Worm (Caenorhabditis elegans) whole organism, late embryonic: ENCODE data around the gene ztf-27.

Source experiments
- C38D4.7 ChIP-seq: fragments of 200-800 bp; sonication (Bioruptor generic); optimal IDR thresholded peaks from 2 replicates; lab custom pipeline; 2018; ENCODE audit warnings: mild to moderate bottlenecking, missing genetic modification characterization, moderate library complexity, missing compliant biosample characterization
- F13H6.1 ChIP-seq: sonication (generic microtip); optimal IDR thresholded peaks from 2 replicates; lab custom pipeline; 2016; ENCODE audit warnings: missing genetic modification characterization, missing compliant biosample characterization
- K02D7.2 ChIP-seq: sonication (generic microtip); optimal IDR thresholded peaks from 2 replicates; lab custom pipeline; 2017; ENCODE audit warnings: mild to moderate bottlenecking, missing genetic modification characterization, missing compliant biosample characterization
- K09A11.1 ChIP-seq: sonication (generic microtip); optimal IDR thresholded peaks from 2 replicates; lab custom pipeline; 2017; ENCODE audit warnings: antibody characterized with exemption, mild to moderate bottlenecking, missing genetic modification characterization, missing compliant biosample characterization; ENCODE audit not compliant: insufficient read depth
- T23F11.4 ChIP-seq: fragments of 200-800 bp; sonication (Bioruptor generic); optimal IDR thresholded peaks from 2 replicates; lab custom pipeline; 2018; ENCODE audit warnings: mild to moderate bottlenecking, missing genetic modification characterization, missing compliant biosample characterization
- ahr-1 ChIP-seq: sonication (generic microtip); optimal IDR thresholded peaks from 2 replicates; lab custom pipeline; 2016; ENCODE audit warnings: missing genetic modification characterization, missing compliant biosample characterization
- ama-1 ChIP-seq: fragments of 150-350 bp; optimal IDR thresholded peaks from 2 replicates; lab custom pipeline; 2014
- ceh-14 ChIP-seq: sonication (generic microtip); optimal IDR thresholded peaks from 2 replicates; lab custom pipeline; 2016; ENCODE audit warnings: missing genotype, missing genetic modification characterization, missing compliant biosample characterization
- ceh-2 ChIP-seq: sonication (generic microtip); optimal IDR thresholded peaks from 2 replicates; lab custom pipeline; 2016; ENCODE audit warnings: missing genotype, missing genetic modification characterization, missing compliant biosample characterization
- ceh-31 ChIP-seq: sonication (generic microtip); optimal IDR thresholded peaks from 2 replicates; lab custom pipeline; 2016; ENCODE audit warnings: missing genetic modification characterization, missing compliant biosample characterization
- ceh-45 ChIP-seq: fragments of 200-800 bp; sonication (Bioruptor generic); IDR thresholded peaks from 2 replicates; pipeline ENCODE4 v1.3.6; 2022; ENCODE audit warnings: missing genetic modification reagents, missing genetic modification characterization, missing compliant biosample characterization
- ceh-48 ChIP-seq: sonication (generic microtip); optimal IDR thresholded peaks from 2 replicates; lab custom pipeline; 2016; ENCODE audit warnings: missing genetic modification characterization, inconsistent platforms, missing compliant biosample characterization
- ceh-6 ChIP-seq: fragments of 200-800 bp; sonication (Bioruptor generic); optimal IDR thresholded peaks from 2 replicates; lab custom pipeline; 2018; ENCODE audit warnings: mild to moderate bottlenecking, missing genetic modification characterization, missing compliant biosample characterization
- ceh-9 ChIP-seq: sonication (generic microtip); optimal IDR thresholded peaks from 2 replicates; lab custom pipeline; 2016; ENCODE audit warnings: mild to moderate bottlenecking, missing genetic modification characterization, inconsistent platforms, missing compliant biosample characterization
- dve-1 ChIP-seq: sonication (generic microtip); optimal IDR thresholded peaks from 2 replicates; lab custom pipeline; 2017; ENCODE audit warnings: antibody characterized with exemption, mild to moderate bottlenecking, missing genetic modification characterization, missing compliant biosample characterization
- elt-4 ChIP-seq: sonication (generic microtip); optimal IDR thresholded peaks from 2 replicates; lab custom pipeline; 2016; ENCODE audit warnings: missing genetic modification characterization, missing compliant biosample characterization
- fax-1 ChIP-seq: sonication (generic microtip); optimal IDR thresholded peaks from 2 replicates; lab custom pipeline; 2016; ENCODE audit warnings: missing genotype, missing genetic modification characterization, missing compliant biosample characterization
- gmeb-2 ChIP-seq: sonication (generic microtip); optimal IDR thresholded peaks from 2 replicates; lab custom pipeline; 2016; ENCODE audit warnings: missing genetic modification characterization, inconsistent platforms, missing compliant biosample characterization
- mec-3 ChIP-seq: sonication (generic microtip); optimal IDR thresholded peaks from 2 replicates; lab custom pipeline; 2016; ENCODE audit warnings: borderline replicate concordance, missing genetic modification characterization, missing compliant biosample characterization
- nfya-1 ChIP-seq: sonication (generic microtip); optimal IDR thresholded peaks from 2 replicates; lab custom pipeline; 2017; ENCODE audit warnings: missing genetic modification characterization, mild to moderate bottlenecking, missing compliant biosample characterization, antibody characterized with exemption, moderate library complexity
- nhr-11 ChIP-seq: fragments of 150-350 bp; optimal IDR thresholded peaks from 2 replicates; lab custom pipeline; 2014; ENCODE audit warnings: missing biosample characterization, missing genetic modification characterization
- npax-4 ChIP-seq: sonication (generic microtip); optimal IDR thresholded peaks from 2 replicates; lab custom pipeline; 2016; ENCODE audit warnings: missing genetic modification characterization, missing compliant biosample characterization
- odd-2 ChIP-seq: sonication (generic microtip); optimal IDR thresholded peaks from 2 replicates; lab custom pipeline; 2017; ENCODE audit warnings: antibody characterized with exemption, mild to moderate bottlenecking, missing genetic modification characterization, missing compliant biosample characterization
- pax-1 ChIP-seq: fragments of 150-350 bp; optimal IDR thresholded peaks from 2 replicates; lab custom pipeline; 2014; ENCODE audit warnings: missing biosample characterization, missing genetic modification characterization
- pqm-1 ChIP-seq: sonication (generic microtip); optimal IDR thresholded peaks from 2 replicates; lab custom pipeline; 2016; ENCODE audit warnings: missing genetic modification characterization, missing compliant biosample characterization
- pros-1 ChIP-seq: fragments of 150-350 bp; optimal IDR thresholded peaks from 2 replicates; lab custom pipeline; 2014; ENCODE audit warnings: missing biosample characterization, missing genetic modification reagents, missing genetic modification characterization
- ref-2 ChIP-seq: sonication (generic microtip); optimal IDR thresholded peaks from 2 replicates; lab custom pipeline; 2016; ENCODE audit warnings: missing genetic modification characterization, missing compliant biosample characterization
- sox-2 ChIP-seq: fragments of 200-800 bp; sonication (Bioruptor generic); IDR thresholded peaks from 2 replicates; pipeline ENCODE4 v1.3.6; 2022; ENCODE audit warnings: missing genetic modification reagents, missing genetic modification characterization, missing compliant biosample characterization
- tbx-2 ChIP-seq: sonication (generic microtip); optimal IDR thresholded peaks from 2 replicates; lab custom pipeline; 2016; ENCODE audit warnings: missing genetic modification characterization, missing compliant biosample characterization
- tbx-7 ChIP-seq: sonication (generic microtip); optimal IDR thresholded peaks from 2 replicates; lab custom pipeline; 2016; ENCODE audit warnings: missing genotype, missing genetic modification characterization, missing compliant biosample characterization
- ttx-3 ChIP-seq: sonication (generic microtip); optimal IDR thresholded peaks from 2 replicates; lab custom pipeline; 2016; ENCODE audit warnings: missing genetic modification reagents, missing genetic modification characterization, missing compliant biosample characterization
- unc-42 ChIP-seq: sonication (generic microtip); optimal IDR thresholded peaks from 2 replicates; lab custom pipeline; 2016; ENCODE audit warnings: missing genotype, missing genetic modification characterization, missing compliant biosample characterization
- unc-55 ChIP-seq: sonication (generic microtip); optimal IDR thresholded peaks from 2 replicates; lab custom pipeline; 2017; ENCODE audit warnings: missing biosample characterization, missing genetic modification reagents, missing genetic modification characterization
- unc-86 ChIP-seq: sonication (generic microtip); optimal IDR thresholded peaks from 2 replicates; lab custom pipeline; 2016; ENCODE audit warnings: missing genetic modification characterization, missing compliant biosample characterization

The ztf-27 gene

ce11 chrII:10360487-10360886 is 24.6 kb upstream of the ztf-27 start, which contains the start of gene C07E3.4:
C07E3.4 (plus strand) TSS chrII:10360787.
- TF ChIP-seq F13H6.1 (tag; lab: Kevin White, UChicago) (no peak), nhr-11 (no peak)

DNA sequence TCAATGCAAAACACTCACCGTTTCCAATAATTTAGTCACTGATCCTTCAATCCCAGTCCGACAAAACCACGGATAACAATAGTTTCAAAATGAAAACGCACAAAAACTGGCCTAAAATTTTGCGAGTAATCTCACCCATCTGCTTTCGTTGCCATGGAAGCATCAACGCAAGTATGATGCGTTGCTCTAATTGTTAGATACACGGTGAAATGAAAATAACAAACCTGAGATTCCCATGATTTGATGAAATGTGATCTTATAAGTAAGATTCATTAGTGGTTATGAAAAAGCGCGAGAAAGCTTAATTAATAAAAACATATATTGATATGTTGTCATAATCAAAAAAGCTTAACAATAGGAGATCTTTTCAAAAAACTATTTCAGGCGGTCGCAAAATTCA is 17.9 kb upstream of the ztf-27 start, which contains the start of gene ceh-57:
TSS of gene ceh-57 (minus strand) at position 95 of the 400 bp plus-strand sequence.
- TF ChIP-seq odd-2 (tag; lab: Kevin White, UChicago) (no peak), ama-1 (lab: Kevin White, UChicago) (peak; percentile 36)
- TF ChIP-seq, all 69 proteins: peak for 1

- TF ChIP-seq F13H6.1 (tag; lab: Kevin White, UChicago) (no peak), gmeb-2 (tag; lab: Kevin White, UChicago) (no peak), ceh-45 (GFP tag; lab: Robert Waterston, UW) (no peak), npax-4 (tag; lab: Kevin White, UChicago) (no peak), K09A11.1 (no peak), ahr-1 (tag; lab: Kevin White, UChicago) (no peak), ceh-14 (peak; percentile 46), unc-55 (GFP tag; lab: Kevin White, UChicago) (no peak), unc-42 (tag; lab: Kevin White, UChicago) (peak; percentile 90), pqm-1 (tag; lab: Kevin White, UChicago) (no peak), pax-1 (tag; lab: Kevin White, UChicago) (no peak), ceh-31 (peak; percentile 48), tbx-7 (tag; lab: Kevin White, UChicago) (no peak), odd-2 (tag; lab: Kevin White, UChicago) (no peak)
Observed at ce11 chrII:10369547-10370028, 15.5 kb upstream of the ztf-27 start, which contains the start of gene ceh-58. ceh-58 (minus strand) TSS chrII:10369597.

DNA sequence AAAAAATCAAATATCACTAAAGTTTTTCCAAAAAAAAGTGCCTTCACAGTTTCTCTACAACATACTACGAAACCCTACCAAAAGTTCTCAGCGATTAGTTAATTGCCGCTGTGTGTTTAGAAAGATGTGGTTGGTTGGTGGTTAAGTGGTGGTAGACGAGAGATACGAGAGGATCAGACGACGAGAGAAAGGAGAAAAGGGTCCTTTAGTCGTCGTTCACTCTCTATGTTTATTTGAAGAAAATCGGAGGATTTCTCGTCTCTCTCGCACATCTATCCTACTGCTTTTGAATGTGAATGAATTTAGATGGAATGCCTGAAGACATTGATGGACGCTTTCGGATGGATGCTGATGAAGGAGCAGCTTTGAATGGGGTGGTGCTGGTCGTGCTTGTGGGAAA is 14.3 kb upstream of the ztf-27 start:
- TF ChIP-seq unc-86 (tag; lab: Kevin White, UChicago) (no peak), unc-42 (tag; lab: Kevin White, UChicago) (peak; percentile 51), K02D7.2 (tag; lab: Kevin White, UChicago) (no peak), elt-4 (tag; lab: Kevin White, UChicago) (no peak), unc-55 (GFP tag; lab: Kevin White, UChicago) (peak; percentile 46), ceh-48 (tag; lab: Kevin White, UChicago) (no peak), pros-1 (no peak), nfya-1 (peak; percentile 65), mec-3 (no peak), sox-2 (no peak), ceh-31 (peak; percentile 66)

DNA sequence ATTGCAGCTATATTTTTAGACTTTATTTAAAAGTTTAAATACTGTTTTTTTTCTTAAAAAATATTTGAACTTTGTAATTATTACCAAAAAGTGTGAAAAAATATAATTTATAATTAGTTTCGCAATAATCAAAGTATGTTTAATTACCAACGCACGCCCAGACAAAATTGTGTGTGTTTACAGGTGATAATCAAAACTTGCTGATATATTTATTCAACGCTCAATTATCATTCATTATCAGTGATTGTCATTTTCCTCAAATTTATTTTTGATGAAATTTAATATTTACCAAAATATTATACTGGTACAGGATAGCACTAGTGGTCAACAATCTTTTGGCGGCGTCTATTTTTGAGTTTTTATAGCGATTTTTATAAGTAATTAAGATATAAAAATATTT is 12.1 kb upstream of the ztf-27 start:
- TF ChIP-seq ceh-9 (tag; lab: Kevin White, UChicago) (no peak), fax-1 (tag; lab: Kevin White, UChicago) (no peak), ceh-2 (tag; lab: Kevin White, UChicago) (no peak), ceh-45 (GFP tag; lab: Robert Waterston, UW) (no peak), ceh-48 (tag; lab: Kevin White, UChicago) (no peak), dve-1 (tag; lab: Kevin White, UChicago) (no peak), pax-1 (tag; lab: Kevin White, UChicago) (no peak), T23F11.4 (no peak), C38D4.7 (GFP tag; lab: Kevin White, UChicago) (no peak), elt-4 (tag; lab: Kevin White, UChicago) (no peak), ref-2 (no peak)

ce11 chrII:10373536-10374169 is 11.5 kb upstream of the ztf-27 start:
- TF ChIP-seq ceh-6 (GFP tag; lab: Kevin White, UChicago): no peak
- peak; percentile 20 for TF ChIP-seq nfya-1
- TF ChIP-seq ttx-3 (tag; lab: Kevin White, UChicago): peak; percentile 66
- TF ChIP-seq tbx-2 (tag; lab: Kevin White, UChicago): peak; percentile 37
- no peak for TF ChIP-seq odd-2 (tag; lab: Kevin White, UChicago)
- peak; percentile 64 for TF ChIP-seq ceh-14
- peak; percentile 99 for TF ChIP-seq unc-42 (tag; lab: Kevin White, UChicago)
- peak; percentile 84 for TF ChIP-seq ceh-31
- TF ChIP-seq, all 69 proteins: peak for 6
